Worm (Caenorhabditis elegans) whole organism, early embryonic: ENCODE data around the gene M106.3.

Experiments used
- aly-1 ChIP-seq: sonication (generic microtip); optimal IDR thresholded peaks from 2 replicates; lab custom pipeline; 2016; ENCODE audit warnings: missing genetic modification characterization, missing compliant biosample characterization
- hmbx-1 ChIP-seq: sonication (generic microtip); optimal IDR thresholded peaks from 2 replicates; lab custom pipeline; 2016; ENCODE audit warnings: mild to moderate bottlenecking, missing genetic modification characterization, missing compliant biosample characterization

DNA sequence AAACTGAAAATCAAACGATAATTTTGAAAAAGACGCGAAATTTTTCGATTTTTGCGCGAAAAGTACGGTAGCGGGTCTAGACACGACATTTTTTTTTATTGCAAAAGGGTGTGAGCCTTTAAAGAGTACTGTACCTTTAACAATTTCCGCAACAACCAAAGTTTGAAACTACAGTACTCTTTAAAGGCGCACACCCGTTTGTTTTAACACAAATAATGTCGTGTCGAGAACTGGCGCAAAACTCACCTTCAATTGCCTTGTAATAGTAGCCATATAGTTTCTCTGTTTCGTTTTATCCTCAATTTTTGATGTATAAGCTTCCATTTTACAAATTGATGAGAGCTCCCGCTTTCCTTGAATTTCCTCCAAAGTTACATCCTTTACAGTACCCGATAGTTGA, 24.5 kb upstream of the M106.3 start:
- TF ChIP-seq aly-1 (tag; lab: Kevin White, UChicago) (no peak), hmbx-1 (no peak)
